Worm (Caenorhabditis elegans) whole organism, L4/young adult: ENCODE measurements around the gene F11A5.5.

ENCODE experiments used
- W03F9.2 ChIP-seq: fragments of 150-350 bp; optimal IDR thresholded peaks from 2 replicates; lab custom pipeline; 2014; ENCODE audit warnings: missing biosample characterization, missing genetic modification characterization
- dao-5 ChIP-seq: sonication (generic microtip); optimal IDR thresholded peaks from 2 replicates; lab custom pipeline; 2016; ENCODE audit warnings: missing genotype, missing genetic modification characterization, moderate library complexity, missing compliant biosample characterization
- him-1 ChIP-seq: sonication (generic microtip); optimal IDR thresholded peaks from 2 replicates; lab custom pipeline; 2016; ENCODE audit warnings: missing genotype, missing genetic modification reagents, missing genetic modification characterization, missing compliant biosample characterization

DNA sequence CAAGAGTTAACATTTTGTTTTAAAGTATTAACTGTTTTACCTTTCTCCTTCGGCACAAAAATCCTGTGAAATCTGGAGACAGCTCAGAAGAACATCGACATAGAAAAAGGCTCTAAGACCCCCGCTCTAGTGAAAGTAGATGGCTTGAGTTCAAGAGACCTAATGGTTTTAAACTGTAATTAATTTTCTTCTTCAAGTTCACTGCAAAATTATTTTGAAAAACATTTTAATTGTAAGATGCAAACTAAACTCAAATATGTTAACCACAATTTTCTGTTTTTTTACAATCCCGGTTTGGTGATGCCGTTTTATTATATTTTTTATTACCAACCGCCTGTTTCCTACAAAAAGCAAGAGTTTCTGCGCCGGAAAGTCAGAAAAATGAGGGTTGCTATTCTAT lies 35.5 kb downstream of the F11A5.5 start, which contains the start of gene clec-233:
- no peak for TF ChIP-seq him-1 (tag; lab: Kevin White, UChicago)
- no peak for TF ChIP-seq W03F9.2 (tag; lab: Kevin White, UChicago)
- no peak for TF ChIP-seq dao-5
